Fruit fly (Drosophila melanogaster) S2 (cell line): Measurements from ENCODE around the gene Ork1.
A peak's percentile ranks its signal among the peaks of the same experiment; 100 is the strongest.

ENCODE experiments used
- CG8478 ChIP-seq: fragments of >200 bp; optimal IDR thresholded peaks from 2 replicates; lab custom pipeline; 2018
- CTCF ChIP-seq, 2 experiments: fragments of >200 bp; optimal IDR thresholded peaks; 2 replicates each; lab custom pipeline; 2018

Ork1 gene

DNA sequence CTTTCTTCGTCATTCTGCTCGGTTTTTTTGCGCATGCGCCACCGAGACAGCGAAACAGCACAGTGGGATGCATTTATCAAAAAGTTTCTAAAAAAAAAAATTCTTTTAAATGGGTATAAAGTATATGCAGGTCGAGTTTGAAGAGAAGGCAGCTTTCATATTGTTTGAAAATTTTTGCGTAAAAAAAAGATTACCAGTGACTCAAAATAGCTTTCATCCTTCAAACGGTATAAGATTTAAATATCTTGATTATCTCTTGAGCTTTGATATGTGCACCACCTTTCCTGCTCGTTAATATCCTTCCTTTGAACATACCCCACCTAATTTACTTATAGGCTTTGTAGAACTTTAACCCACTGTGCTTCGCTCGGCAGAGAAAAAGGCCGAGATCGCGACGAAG lies 14.0 kb upstream of the Ork1 start:
- TF ChIP-seq CTCF (optimal IDR thresholded peaks at IDR 0.05; lab: Kevin White, UChicago) (no peak), CG8478 (no peak)

- TF ChIP-seq CTCF (optimal IDR thresholded peaks at IDR 0.05; lab: Kevin White, UChicago) (no peak), CG8478 (no peak)
Measured at dm6 chrX:10899665-10900064, 8.6 kb upstream of the Ork1 start, which contains the start of gene CG15208. TSS of gene CG15208 (plus strand) at chrX:10899965.

- TF ChIP-seq CTCF (optimal IDR thresholded peaks at IDR 0.05; lab: Kevin White, UChicago) (no peak), CG8478 (no peak)
Measured at dm6 chrX:10899232-10899631, 8.2 kb upstream of the Ork1 start, which contains the start of gene CG1582. TSS of gene CG1582 (minus strand) at chrX:10899302.

- TF ChIP-seq CTCF (optimal IDR thresholded peaks at IDR 0.05; lab: Kevin White, UChicago) (no peak), CG8478 (no peak)
Measured at dm6 chrX:10893208-10893607, 2.2 kb upstream of the Ork1 start.

- TF ChIP-seq CG8478, result no peak
- no peak for TF ChIP-seq CTCF (optimal IDR thresholded peaks at IDR 0.05; lab: Kevin White, UChicago)
Measured at dm6 chrX:10889955-10890617, 964 bp downstream of the Ork1 start.

dm6 chrX:10887643-10888042 lies 3.4 kb downstream of the Ork1 start:
- no peak for TF ChIP-seq CG8478
- TF ChIP-seq CTCF (optimal IDR thresholded peaks at IDR 0.05; lab: Kevin White, UChicago), result no peak

DNA sequence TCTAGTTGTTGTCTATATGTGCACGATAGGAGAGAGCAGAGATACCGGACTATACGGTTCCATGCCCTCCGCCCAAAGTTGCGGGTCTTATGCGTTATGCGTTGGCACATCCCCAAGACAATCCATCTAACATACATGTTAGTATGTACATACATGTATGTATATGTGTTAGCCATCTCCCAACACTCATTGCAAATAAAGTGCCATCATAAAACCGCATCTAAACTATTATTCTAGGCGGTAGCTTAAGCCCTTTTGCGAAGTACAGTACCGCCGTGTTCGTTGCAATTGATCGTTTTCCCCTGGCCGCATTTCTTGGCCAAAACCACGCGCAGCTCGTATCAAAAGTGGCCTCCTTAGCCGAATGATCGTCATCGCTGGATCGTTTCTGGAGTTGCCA lies 4.6 kb downstream of the Ork1 start:
- TF ChIP-seq CG8478 (no peak), CTCF (optimal IDR thresholded peaks at IDR 0.05; lab: Kevin White, UChicago) (no peak)

DNA sequence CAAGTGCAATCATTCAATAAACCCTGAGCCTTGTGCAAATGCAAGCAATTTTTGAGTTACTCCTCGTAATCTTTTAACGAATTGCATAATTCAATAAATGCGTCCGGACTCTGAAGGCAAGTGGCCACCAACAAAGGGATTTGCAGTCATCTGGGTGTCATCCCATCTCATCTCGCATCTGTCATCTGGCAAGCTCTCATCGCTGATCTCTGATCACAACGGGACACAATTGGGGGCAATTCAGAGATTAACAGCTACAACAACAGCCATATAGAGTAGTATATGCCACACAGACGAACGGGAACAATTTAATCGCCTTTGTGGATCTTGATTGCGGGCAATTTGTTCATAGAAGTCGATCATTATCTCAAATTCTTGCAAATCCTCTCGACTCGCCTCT lies 7.3 kb downstream of the Ork1 start:
- TF ChIP-seq CTCF (optimal IDR thresholded peaks at IDR 0.05; lab: Kevin White, UChicago), result no peak
- TF ChIP-seq CG8478, result no peak

- TF ChIP-seq CG8478, result no peak
- no peak for TF ChIP-seq CTCF (optimal IDR thresholded peaks at IDR 0.05; lab: Kevin White, UChicago)
Measured at dm6 chrX:10882786-10883185, 8.3 kb downstream of the Ork1 start.

DNA sequence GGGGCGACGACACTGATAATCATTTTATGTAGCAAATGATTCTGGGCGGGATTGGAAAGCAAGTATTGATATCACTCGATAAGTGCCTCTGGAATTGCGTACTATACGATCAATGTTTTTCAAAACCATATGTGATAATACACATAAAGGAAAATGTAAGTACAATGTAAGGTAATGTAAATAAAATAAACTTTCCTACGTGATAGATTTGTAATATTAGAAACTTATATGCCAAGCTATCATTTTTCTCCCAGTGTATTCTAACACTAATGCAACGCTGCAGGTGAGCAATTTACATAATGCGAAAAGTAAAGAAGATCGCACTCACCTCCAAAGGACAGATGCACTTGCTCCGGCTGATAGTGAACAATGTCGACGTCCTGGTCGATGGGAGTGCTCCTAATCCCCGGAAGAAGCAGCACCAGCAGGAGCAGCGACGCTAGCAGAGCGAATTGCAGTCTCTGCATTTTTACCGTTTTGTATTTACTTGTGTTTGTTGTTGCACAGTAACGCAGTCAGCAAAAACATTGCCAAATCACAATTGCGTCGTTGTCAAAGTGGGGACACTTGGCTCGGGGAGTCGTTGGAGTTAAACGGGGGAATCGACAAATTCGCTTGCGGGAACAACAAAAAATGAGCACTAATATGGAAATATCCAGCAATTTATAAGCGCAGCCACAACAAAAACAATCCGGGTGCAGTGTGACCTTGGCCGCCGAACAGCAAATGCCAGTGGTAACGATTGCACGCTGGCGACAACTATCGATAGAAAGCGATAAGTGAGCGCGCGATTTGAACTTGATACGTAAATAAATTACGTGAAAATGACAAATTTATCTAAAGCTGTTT lies 13.7 kb downstream of the Ork1 start, which contains the start of gene CG1637:
Gene CG1637, minus strand, starts transcription at position 807 of the 849 bp plus-strand sequence.
- TF ChIP-seq CG8478 (no peak), CTCF (optimal IDR thresholded peaks at IDR 0.05; lab: Kevin White, UChicago) (no peak)

- no peak for TF ChIP-seq CTCF (optimal IDR thresholded peaks at IDR 0.05; lab: Kevin White, UChicago)
- no peak for TF ChIP-seq CG8478
Measured at dm6 chrX:10876451-10876850, 14.6 kb downstream of the Ork1 start.

- TF ChIP-seq CG8478 (no peak), CTCF (optimal IDR thresholded peaks at IDR 0.05; lab: Kevin White, UChicago) (no peak)
Measured at dm6 chrX:10869045-10869444, 22.0 kb downstream of the Ork1 start, which contains the start of gene CG2157. TSS of gene CG2157 (plus strand) at chrX:10869284.

DNA sequence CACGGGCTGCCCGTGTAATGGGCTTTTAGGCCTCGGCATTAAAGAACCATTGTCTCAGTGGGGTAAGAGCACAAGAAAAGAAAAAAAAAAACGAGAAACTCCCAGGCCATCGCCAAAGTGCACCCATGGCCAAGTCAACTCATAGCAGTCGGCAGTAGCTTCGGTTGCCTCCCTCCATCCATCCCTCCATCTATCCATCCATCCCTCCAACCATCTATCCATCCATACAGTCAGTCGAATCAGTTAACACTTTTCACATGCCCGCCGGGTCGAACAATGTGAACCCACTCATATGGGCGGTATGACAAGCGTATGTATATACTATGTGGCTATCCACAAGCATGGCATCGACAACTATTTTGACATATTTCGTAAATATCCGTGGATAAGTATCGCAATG lies 23.4 kb downstream of the Ork1 start:
- TF ChIP-seq CTCF (optimal IDR thresholded peaks at IDR 0.05; lab: Kevin White, UChicago) (no peak), CG8478 (no peak)

dm6 chrX:10865580-10866331 lies 25.3 kb downstream of the Ork1 start:
- no peak for TF ChIP-seq CG8478
- TF ChIP-seq CTCF (optimal IDR thresholded peaks at IDR 0.05; lab: Kevin White, UChicago), result peak in 1 of 2 experiments; percentile 14

DNA sequence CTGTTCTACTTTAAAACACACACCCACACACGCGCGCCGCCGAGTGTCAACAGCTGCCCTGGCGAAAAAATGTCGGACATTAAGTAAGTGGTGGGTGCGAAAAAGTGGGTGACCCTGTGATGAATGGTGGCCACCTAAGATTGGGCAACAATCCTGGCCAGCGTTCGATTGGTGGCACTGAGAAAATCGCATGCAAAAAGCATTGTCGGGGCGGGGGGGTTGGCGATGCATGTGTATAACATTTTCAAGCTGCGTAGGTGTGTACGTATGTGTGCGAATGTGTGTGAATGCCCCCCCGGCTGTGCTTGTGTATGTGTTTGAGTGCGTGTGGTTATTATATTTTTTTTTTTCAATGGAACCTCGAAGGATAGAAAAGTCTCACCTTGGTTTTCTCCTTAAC lies 33.2 kb downstream of the Ork1 start:
- no peak for TF ChIP-seq CTCF (optimal IDR thresholded peaks at IDR 0.05; lab: Kevin White, UChicago)
- no peak for TF ChIP-seq CG8478
